Fruit fly (Drosophila melanogaster) whole organism, embryonic: ENCODE results near the gene CG11249.
A peak's percentile ranks its signal among the peaks of the same experiment; 100 is the strongest.

Experiments used
- B-H1 ChIP-seq: fragments of 200-800 bp; sonication (Bioruptor generic); IDR thresholded peaks from 3 replicates; pipeline ENCODE4 v1.3.6; 2022; ENCODE audit warnings: missing biosample characterization, missing genetic modification characterization
- B-H2 ChIP-seq: fragments of 200-800 bp; sonication (Bioruptor generic); optimal IDR thresholded peaks from 2 replicates; lab custom pipeline; 2018; ENCODE audit warnings: missing biosample characterization, mild to moderate bottlenecking, missing genetic modification characterization
- CG10147 ChIP-seq: fragments of 200-800 bp; sonication (Bioruptor generic); optimal IDR thresholded peaks from 2 replicates; lab custom pipeline; 2019; ENCODE audit warnings: missing biosample characterization, mild to moderate bottlenecking, missing genetic modification characterization, moderate library complexity
- CG11456 ChIP-seq: fragments of 200-800 bp; sonication (Bioruptor generic); IDR thresholded peaks from 3 replicates; pipeline ENCODE4 v1.3.6; 2022; ENCODE audit warnings: missing biosample characterization, missing genetic modification characterization
- CG1233 ChIP-seq: fragments of 200-800 bp; sonication (Bioruptor generic); optimal IDR thresholded peaks from 4 replicates; lab custom pipeline; 2018; ENCODE audit warnings: missing biosample characterization, mild to moderate bottlenecking, missing genetic modification characterization
- CG12942 ChIP-seq: fragments of 200-800 bp; sonication (Bioruptor generic); optimal IDR thresholded peaks from 3 replicates; lab custom pipeline; 2016; ENCODE audit warnings: missing biosample characterization, missing genetic modification characterization
- CG16813 ChIP-seq: fragments of 200-800 bp; sonication (Bioruptor generic); IDR thresholded peaks from 3 replicates; pipeline ENCODE4 v1.3.6; 2022; ENCODE audit warnings: missing biosample characterization, missing genetic modification characterization; ENCODE audit not compliant: partially characterized antibody
- CG17568 ChIP-seq: fragments of 200-800 bp; sonication (Bioruptor generic); optimal IDR thresholded peaks from 2 replicates; lab custom pipeline; 2018; ENCODE audit warnings: missing biosample characterization, mild to moderate bottlenecking, missing genetic modification characterization, moderate library complexity
- CG17829 ChIP-seq: fragments of 200-800 bp; optimal IDR thresholded peaks from 2 replicates; lab custom pipeline; 2019; ENCODE audit warnings: missing biosample characterization, mild to moderate bottlenecking, missing genetic modification characterization, moderate library complexity
- CG1792 ChIP-seq: fragments of 200-800 bp; sonication (Bioruptor generic); optimal IDR thresholded peaks from 2 replicates; lab custom pipeline; 2016; ENCODE audit warnings: missing biosample characterization, missing genetic modification characterization
- CG18011 ChIP-seq: fragments of 200-800 bp; sonication (Bioruptor generic); optimal IDR thresholded peaks from 2 replicates; lab custom pipeline; 2017; ENCODE audit warnings: missing biosample characterization, missing genetic modification characterization, mild to moderate bottlenecking, moderate library complexity, missing genotype
- CG18599 ChIP-seq: fragments of 200-800 bp; sonication (Bioruptor generic); optimal IDR thresholded peaks from 3 replicates; lab custom pipeline; 2017; ENCODE audit warnings: missing biosample characterization, missing genetic modification characterization, mild to moderate bottlenecking, moderate library complexity, missing genetic modification reagents
- CG32532 ChIP-seq: fragments of 200-800 bp; sonication (Bioruptor generic); IDR thresholded peaks from 2 replicates; pipeline ENCODE4 v1.3.6; 2022; ENCODE audit warnings: missing biosample characterization, missing genetic modification characterization
- CG32767 ChIP-seq: fragments of 200-800 bp; sonication (Bioruptor generic); IDR thresholded peaks from 2 replicates; pipeline ENCODE4 v1.3.6; 2022; ENCODE audit warnings: missing biosample characterization, missing genetic modification characterization
- CG33213 ChIP-seq: fragments of 200-800 bp; sonication (Bioruptor generic); optimal IDR thresholded peaks from 3 replicates; lab custom pipeline; 2016; ENCODE audit warnings: missing biosample characterization, missing genetic modification characterization
- CG4617 ChIP-seq: fragments of 200-800 bp; sonication (Bioruptor generic); optimal IDR thresholded peaks from 3 replicates; lab custom pipeline; 2016; ENCODE audit warnings: missing biosample characterization, missing genetic modification characterization, borderline replicate concordance
- CG4707 ChIP-seq: fragments of 200-800 bp; sonication (Bioruptor generic); optimal IDR thresholded peaks from 2 replicates; lab custom pipeline; 2018; ENCODE audit warnings: missing biosample characterization, mild to moderate bottlenecking, missing genetic modification characterization, moderate library complexity
- CG6813 ChIP-seq: fragments of 200-800 bp; sonication (Bioruptor generic); optimal IDR thresholded peaks from 2 replicates; lab custom pipeline; 2017; ENCODE audit warnings: missing biosample characterization, missing genetic modification characterization, mild to moderate bottlenecking, moderate library complexity, missing genetic modification reagents
- CG7271 ChIP-seq: fragments of 200-800 bp; sonication (Bioruptor generic); optimal IDR thresholded peaks from 2 replicates; lab custom pipeline; 2018; ENCODE audit warnings: missing biosample characterization, mild to moderate bottlenecking, missing genetic modification characterization, moderate library complexity
- CG8089 ChIP-seq: fragments of 200-800 bp; sonication (Bioruptor generic); optimal IDR thresholded peaks from 3 replicates; lab custom pipeline; 2016; ENCODE audit warnings: missing biosample characterization, missing genetic modification characterization
- CG8281 ChIP-seq: fragments of 200-800 bp; sonication (Bioruptor generic); optimal IDR thresholded peaks from 2 replicates; lab custom pipeline; 2018; ENCODE audit warnings: missing biosample characterization, mild to moderate bottlenecking, missing genetic modification characterization, moderate library complexity
- CG9215 ChIP-seq: fragments of 200-800 bp; sonication (Bioruptor generic); IDR thresholded peaks from 2 replicates; pipeline ENCODE4 v1.3.6; 2022; ENCODE audit warnings: missing biosample characterization, missing genetic modification characterization
- CTCF ChIP-seq: fragments of 200-800 bp; sonication (Bioruptor generic); optimal IDR thresholded peaks from 2 replicates; lab custom pipeline; 2017; ENCODE audit warnings: missing biosample characterization, mild to moderate bottlenecking, missing genetic modification characterization, moderate library complexity
- Dek ChIP-seq: fragments of 200-800 bp; sonication (Bioruptor generic); optimal IDR thresholded peaks from 3 replicates; lab custom pipeline; 2019; ENCODE audit warnings: missing biosample characterization, mild to moderate bottlenecking, missing genetic modification characterization, moderate library complexity
- Dp ChIP-seq: fragments of 200-800 bp; sonication (Bioruptor generic); optimal IDR thresholded peaks from 2 replicates; lab custom pipeline; 2018; ENCODE audit warnings: missing biosample characterization, mild to moderate bottlenecking, missing genetic modification characterization, moderate library complexity
- Lpt ChIP-seq: fragments of >200 bp; optimal IDR thresholded peaks from 2 replicates; lab custom pipeline; 2018; ENCODE audit warnings: missing biosample characterization, missing genetic modification characterization
- MBD-R2 ChIP-seq: fragments of 200-800 bp; sonication (Bioruptor generic); IDR thresholded peaks from 2 replicates; pipeline ENCODE4 v1.3.6; 2022; ENCODE audit warnings: missing biosample characterization, missing genetic modification characterization
- Neu2 ChIP-seq: fragments of 200-800 bp; sonication (Bioruptor generic); optimal IDR thresholded peaks from 3 replicates; lab custom pipeline; 2016; ENCODE audit warnings: missing biosample characterization, missing genetic modification characterization, borderline replicate concordance
- YL-1 ChIP-seq: fragments of 200-800 bp; sonication (Bioruptor generic); optimal IDR thresholded peaks from 3 replicates; lab custom pipeline; 2017; ENCODE audit warnings: missing biosample characterization, mild to moderate bottlenecking, missing genetic modification characterization
- eve ChIP-seq, 2 experiments: fragments of >200 bp; optimal IDR thresholded peaks; 2 replicates each; lab custom pipeline; 2017; ENCODE audit warnings: missing biosample characterization in 2 of 2, missing genetic modification characterization in 2 of 2
- eyg ChIP-seq: fragments of 200-800 bp; sonication (Bioruptor generic); optimal IDR thresholded peaks from 3 replicates; lab custom pipeline; 2016; ENCODE audit warnings: missing biosample characterization, missing genetic modification characterization
- fu2 ChIP-seq: fragments of 200-800 bp; sonication (Bioruptor generic); optimal IDR thresholded peaks from 2 replicates; lab custom pipeline; 2016; ENCODE audit warnings: missing biosample characterization, missing genetic modification characterization
- gem ChIP-seq: fragments of 200-800 bp; sonication (Bioruptor generic); optimal IDR thresholded peaks from 2 replicates; lab custom pipeline; 2019; ENCODE audit warnings: missing biosample characterization, mild to moderate bottlenecking, missing genetic modification characterization, moderate library complexity
- grn ChIP-seq: fragments of 200-800 bp; sonication (Bioruptor generic); optimal IDR thresholded peaks from 3 replicates; lab custom pipeline; 2017; ENCODE audit warnings: missing biosample characterization, missing genetic modification characterization
- hbn ChIP-seq: fragments of 200-800 bp; sonication (Bioruptor generic); IDR thresholded peaks from 2 replicates; pipeline ENCODE4 v1.3.6; 2022; ENCODE audit warnings: missing biosample characterization, missing genetic modification characterization; ENCODE audit not compliant: partially characterized antibody
- her ChIP-seq: fragments of 200-800 bp; sonication (Bioruptor generic); optimal IDR thresholded peaks from 2 replicates; lab custom pipeline; 2016; ENCODE audit warnings: missing biosample characterization, missing genetic modification characterization
- hth ChIP-seq: fragments of >200 bp; optimal IDR thresholded peaks from 2 replicates; lab custom pipeline; 2017; ENCODE audit warnings: inconsistent platforms
- kay ChIP-seq: fragments of 200-800 bp; sonication (Bioruptor generic); optimal IDR thresholded peaks from 2 replicates; lab custom pipeline; 2016; ENCODE audit warnings: missing biosample characterization, missing genetic modification characterization
- knrl ChIP-seq: fragments of 200-800 bp; sonication (Bioruptor generic); IDR thresholded peaks from 3 replicates; pipeline ENCODE4 v1.3.6; 2022; ENCODE audit warnings: missing biosample characterization, missing genetic modification characterization; ENCODE audit not compliant: partially characterized antibody
- mam ChIP-seq: fragments of 200-800 bp; sonication (Bioruptor generic); optimal IDR thresholded peaks from 3 replicates; lab custom pipeline; 2016; ENCODE audit warnings: missing biosample characterization, missing genetic modification characterization
- nerfin-1 ChIP-seq: fragments of 200-800 bp; sonication (Bioruptor generic); optimal IDR thresholded peaks from 3 replicates; lab custom pipeline; 2019; ENCODE audit warnings: missing biosample characterization, mild to moderate bottlenecking, missing genetic modification characterization, moderate library complexity
- prd ChIP-seq, 3 experiments: fragments of >200 bp in 2 of 3; fragments of 200-800 bp in 1 of 3; sonication (Bioruptor generic) in 1 of 3; optimal IDR thresholded peaks in 2 of 3; IDR thresholded peaks in 1 of 3; 2 replicates in 2 of 3; 3 replicates in 1 of 3; pipeline versions ENCODE4 v1.3.6 to Lab custom; 2017 to 2022; ENCODE audit warnings: missing biosample characterization in 1 of 3, missing genetic modification characterization in 1 of 3
- sug ChIP-seq: fragments of 200-800 bp; optimal IDR thresholded peaks from 2 replicates; lab custom pipeline; 2019; ENCODE audit warnings: missing biosample characterization, mild to moderate bottlenecking, missing genetic modification characterization, moderate library complexity
- tna ChIP-seq: fragments of 200-800 bp; sonication (Bioruptor generic); IDR thresholded peaks from 2 replicates; pipeline ENCODE4 v1.3.6; 2022; ENCODE audit warnings: missing biosample characterization, missing genetic modification characterization; ENCODE audit not compliant: partially characterized antibody
- trem ChIP-seq: fragments of 200-800 bp; optimal IDR thresholded peaks from 3 replicates; lab custom pipeline; 2019; ENCODE audit warnings: missing biosample characterization, mild to moderate bottlenecking, missing genetic modification characterization, moderate library complexity
- usp ChIP-seq: fragments of >200 bp; optimal IDR thresholded peaks from 2 replicates; lab custom pipeline; 2017; ENCODE audit warnings: missing biosample characterization, missing genetic modification characterization
- wdn ChIP-seq: fragments of 200-800 bp; sonication (Bioruptor generic); IDR thresholded peaks from 2 replicates; pipeline ENCODE4 v1.3.6; 2022; ENCODE audit warnings: missing biosample characterization, missing genetic modification characterization
- zf30C ChIP-seq: fragments of 200-800 bp; sonication (Bioruptor generic); optimal IDR thresholded peaks from 3 replicates; lab custom pipeline; 2018; ENCODE audit warnings: missing biosample characterization, mild to moderate bottlenecking, missing genetic modification characterization
- zfh1 ChIP-seq: fragments of 200-800 bp; sonication (Bioruptor generic); IDR thresholded peaks from 3 replicates; pipeline ENCODE4 v1.3.6; 2022; ENCODE audit warnings: missing biosample characterization, missing genetic modification characterization
- zfh2 ChIP-seq: fragments of 200-800 bp; sonication (Bioruptor generic); optimal IDR thresholded peaks from 2 replicates; lab custom pipeline; 2016; ENCODE audit warnings: missing biosample characterization, missing genetic modification characterization

CG11249 gene

dm6 chr3L:21652768-21653167 is 19.2 kb upstream of the CG11249 start (continued):
- TF ChIP-seq CG1233 (GFP tag; lab: Kevin White, UChicago): peak; percentile 70
- TF ChIP-seq CG9215 (GFP tag; lab: Robert Waterston, UW): no peak; the same call in 1 of the 2 replicates
- no peak for TF ChIP-seq hbn (GFP tag; lab: Robert Waterston, UW)
- TF ChIP-seq zfh2 (GFP tag; lab: Kevin White, UChicago): peak; percentile 40
- TF ChIP-seq B-H2: peak; percentile 59
- TF ChIP-seq eyg: peak; percentile 22
- peak; percentile 34 for TF ChIP-seq fu2 (GFP tag; lab: Kevin White, UChicago)
- peak; percentile 47 for TF ChIP-seq CG10147
- peak; percentile 60; the same call in 2 of the 3 replicates for TF ChIP-seq zfh1 (GFP tag; lab: Robert Waterston, UW)
- TF ChIP-seq CG6813 (GFP tag; lab: Kevin White, UChicago): peak; percentile 24
- peak; percentile 42 for TF ChIP-seq CG4617 (GFP tag; lab: Kevin White, UChicago)
- no peak for TF ChIP-seq CG7271 (tag; lab: Kevin White, UChicago)
- peak; percentile 57 for TF ChIP-seq Dek (tag; lab: Kevin White, UChicago)
- peak; percentile 77 for TF ChIP-seq CG33213
- TF ChIP-seq CTCF (GFP tag; lab: Kevin White, UChicago): peak; percentile 100
- TF ChIP-seq CG1792: peak; percentile 45
- peak; percentile 59 for TF ChIP-seq sug
- no peak for TF ChIP-seq zf30C (GFP tag; lab: Kevin White, UChicago)
- no peak for TF ChIP-seq prd (optimal IDR thresholded peaks at IDR 0.05; lab: Kevin White, UChicago)
- peak; percentile 63; the same call in 2 of the 3 replicates for TF ChIP-seq prd (GFP tag; IDR thresholded peaks at IDR 0.05; lab: Robert Waterston, UW)
- TF ChIP-seq tna (GFP tag; lab: Robert Waterston, UW): no peak
- TF ChIP-seq CG11456 (GFP tag; lab: Robert Waterston, UW): peak; percentile 96
- TF ChIP-seq eve (GFP tag; optimal IDR thresholded peaks at IDR 0.05; lab: Kevin White, UChicago): no peak
- no peak for TF ChIP-seq Lpt
- TF ChIP-seq gem (tag; lab: Kevin White, UChicago): peak; percentile 76
- peak; percentile 52; the same call in 1 of the 3 replicates for TF ChIP-seq knrl (GFP tag; lab: Robert Waterston, UW)
- no peak for TF ChIP-seq CG8281 (tag; lab: Kevin White, UChicago)
- peak; percentile 39 for TF ChIP-seq Dp (GFP tag; lab: Kevin White, UChicago)
- TF ChIP-seq CG18011 (GFP tag; lab: Kevin White, UChicago): no peak
- TF ChIP-seq CG17568 (GFP tag; lab: Kevin White, UChicago): no peak
- TF ChIP-seq hth: no peak
- peak; percentile 53 for TF ChIP-seq her
- no peak for TF ChIP-seq usp (GFP tag; lab: Kevin White, UChicago)
- no peak for TF ChIP-seq CG32767 (GFP tag; lab: Robert Waterston, UW)
- peak; percentile 61 for TF ChIP-seq trem (tag; lab: Kevin White, UChicago)
- TF ChIP-seq grn (GFP tag; lab: Kevin White, UChicago): no peak
- TF ChIP-seq CG32532: peak; percentile 81
- peak; percentile 66 for TF ChIP-seq mam (GFP tag; lab: Kevin White, UChicago)
- TF ChIP-seq YL-1 (GFP tag; lab: Kevin White, UChicago): no peak
- TF ChIP-seq Neu2 (GFP tag; lab: Kevin White, UChicago): no peak
- TF ChIP-seq nerfin-1: no peak
- peak; percentile 60 for TF ChIP-seq kay (GFP tag; lab: Kevin White, UChicago)
- TF ChIP-seq CG12942 (GFP tag; lab: Kevin White, UChicago): peak; percentile 58
- TF ChIP-seq MBD-R2 (GFP tag; lab: Robert Waterston, UW): peak; percentile 29; the same call in 1 of the 2 replicates
- TF ChIP-seq CG16813 (GFP tag; lab: Robert Waterston, UW): peak; percentile 37; the same call in 1 of the 3 replicates
- no peak for TF ChIP-seq CG18599 (GFP tag; lab: Kevin White, UChicago)
- TF ChIP-seq CG17829 (tag; lab: Kevin White, UChicago): peak; percentile 83
- TF ChIP-seq CG8089: peak; percentile 77
- no peak for TF ChIP-seq wdn (GFP tag; lab: Robert Waterston, UW)
- TF ChIP-seq B-H1: no peak
- peak; percentile 36 for TF ChIP-seq CG4707 (GFP tag; lab: Kevin White, UChicago)
